Worm (Caenorhabditis elegans): ENCODE measurements around the gene drn-1.

The drn-1 gene

ce11 chrII:5291051-5291450 lies 19.4 kb upstream of the drn-1 start:
- TF ChIP-seq ztf-4 (tag; optimal IDR thresholded peaks at IDR 0.05) (no peak), F13H6.1 (tag; optimal IDR thresholded peaks at IDR 0.05) (peak; percentile 38)

ce11 chrII:5289142-5289541 lies 17.5 kb upstream of the drn-1 start, which contains the start of gene ZK622.5:
ZK622.5 (plus strand) TSS chrII:5289442.
- TF ChIP-seq skn-1 (tag; optimal IDR thresholded peaks at IDR 0.05) = no peak
- no peak for TF ChIP-seq nhr-23 (tag; optimal IDR thresholded peaks at IDR 0.05)

DNA sequence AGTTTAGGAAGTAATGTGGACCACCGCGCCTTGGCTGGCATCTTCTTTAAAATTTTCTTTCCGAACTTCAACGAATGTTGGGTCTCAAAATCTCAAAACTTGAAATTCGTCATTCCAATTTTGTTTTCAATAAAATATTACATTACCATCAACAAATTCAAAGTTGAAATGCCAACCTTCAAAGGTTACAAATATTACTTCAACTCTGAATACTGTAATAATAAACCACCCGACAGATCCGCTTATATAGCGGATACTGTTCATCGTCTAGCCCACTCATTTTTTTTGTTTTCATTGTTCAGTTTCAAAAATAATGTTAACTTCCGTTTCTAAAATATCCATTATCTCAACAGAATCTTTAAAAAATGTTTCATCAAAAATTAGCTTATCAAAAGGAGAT lies 13.4 kb upstream of the drn-1 start, which contains the start of gene gur-5:
Gene gur-5 (plus strand): TSS at position 301 of the 400 bp plus-strand sequence.
- TF ChIP-seq C34F6.9 (tag; optimal IDR thresholded peaks at IDR 0.05) (no peak), nhr-129 (tag; optimal IDR thresholded peaks at IDR 0.05) (no peak), unc-62 (GFP tag; optimal IDR thresholded peaks at IDR 0.05) (no peak), sem-4 (tag; optimal IDR thresholded peaks at IDR 0.05) (no peak), lin-13 (GFP tag; optimal IDR thresholded peaks at IDR 0.05) (no peak), skn-1 (tag; optimal IDR thresholded peaks at IDR 0.05) (no peak), R02D3.7 (tag; optimal IDR thresholded peaks at IDR 0.05) (no peak), crh-2 (tag; optimal IDR thresholded peaks at IDR 0.05) (no peak), lin-11 (tag; optimal IDR thresholded peaks at IDR 0.05) (no peak), elt-1 (tag; optimal IDR thresholded peaks at IDR 0.05) (no peak), ztf-11 (tag; optimal IDR thresholded peaks at IDR 0.05) (no peak), lin-39 (tag; optimal IDR thresholded peaks at IDR 0.05) (no peak), ceh-16 (tag; optimal IDR thresholded peaks at IDR 0.05) (no peak), elt-3 (tag; optimal IDR thresholded peaks at IDR 0.05) (no peak), nhr-237 (tag; optimal IDR thresholded peaks at IDR 0.05) (no peak), nhr-6 (tag; optimal IDR thresholded peaks at IDR 0.05) (no peak), unc-55 (GFP tag; optimal IDR thresholded peaks at IDR 0.05) (no peak), ztf-4 (tag; optimal IDR thresholded peaks at IDR 0.05) (no peak), mdl-1 (tag; optimal IDR thresholded peaks at IDR 0.05) (no peak), Y55F3AM.14 (GFP tag; optimal IDR thresholded peaks at IDR 0.05) (no peak)

- TF ChIP-seq lin-39 (tag; optimal IDR thresholded peaks at IDR 0.05) = no peak
- no peak for TF ChIP-seq skn-1 (tag; optimal IDR thresholded peaks at IDR 0.05)
- peak; percentile 41 for TF ChIP-seq nhr-25 (tag; optimal IDR thresholded peaks at IDR 0.05)
Observed at ce11 chrII:5282740-5283281, 11.2 kb upstream of the drn-1 start.

DNA sequence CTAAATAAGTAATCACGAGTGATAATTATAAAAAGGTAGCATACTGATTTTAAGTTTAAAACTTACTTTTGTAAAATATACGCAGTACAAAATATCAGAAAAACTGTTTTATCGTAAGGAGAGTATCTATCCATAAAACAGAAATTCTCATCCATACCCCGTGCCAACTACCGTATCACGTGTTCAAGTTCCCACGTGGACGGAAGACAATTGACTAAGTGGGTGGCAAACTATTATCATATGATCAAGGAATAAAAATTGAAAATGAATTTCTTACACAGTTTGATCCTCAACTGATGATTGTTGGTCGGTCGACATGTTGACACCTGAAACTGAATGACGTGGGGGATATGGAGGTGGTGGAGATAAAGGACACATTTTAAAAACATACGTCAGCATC lies 10.5 kb upstream of the drn-1 start, which contains the start of gene pmt-1:
Gene pmt-1 (minus strand): TSS at position 332 of the 400 bp plus-strand sequence.
- TF ChIP-seq crh-2 (tag; optimal IDR thresholded peaks at IDR 0.05) (peak; percentile 64), sma-9 (GFP tag; optimal IDR thresholded peaks at IDR 0.05) (peak; percentile 78), sma-9 (tag; optimal IDR thresholded peaks at IDR 0.05) (no peak), lin-39 (tag; optimal IDR thresholded peaks at IDR 0.05) (no peak), mdl-1 (tag; optimal IDR thresholded peaks at IDR 0.05) (peak in 1 of 2 experiments; percentile 33), nhr-21 (tag; optimal IDR thresholded peaks at IDR 0.05) (peak; percentile 64), gmeb-1 (tag; optimal IDR thresholded peaks at IDR 0.05) (peak; percentile 43), snpc-4 (tag; optimal IDR thresholded peaks at IDR 0.05) (no peak)

- TF ChIP-seq sma-9 (GFP tag; optimal IDR thresholded peaks at IDR 0.05) (peak; percentile 68), sma-9 (tag; optimal IDR thresholded peaks at IDR 0.05) (no peak), nhr-21 (tag; optimal IDR thresholded peaks at IDR 0.05) (no peak), ceh-16 (tag; optimal IDR thresholded peaks at IDR 0.05) (no peak), fos-1 (tag; optimal IDR thresholded peaks at IDR 0.05) (peak; percentile 71), unc-62 (GFP tag; optimal IDR thresholded peaks at IDR 0.05) (no peak), nhr-25 (tag; optimal IDR thresholded peaks at IDR 0.05) (no peak), lin-13 (GFP tag; optimal IDR thresholded peaks at IDR 0.05) (no peak), elt-3 (tag; optimal IDR thresholded peaks at IDR 0.05) (no peak), mbf-1 (tag; optimal IDR thresholded peaks at IDR 0.05) (no peak), mab-5 (tag; optimal IDR thresholded peaks at IDR 0.05) (no peak), sma-3 (GFP tag; optimal IDR thresholded peaks at IDR 0.05) (peak; percentile 49), crh-2 (tag; optimal IDR thresholded peaks at IDR 0.05) (peak; percentile 76), ztf-11 (tag; optimal IDR thresholded peaks at IDR 0.05) (no peak)
Observed at ce11 chrII:5281137-5281536, 9.5 kb upstream of the drn-1 start.
